Fruit fly (Drosophila melanogaster) whole organism, pupa: ENCODE data around the gene scpr-A.

Experiments used
- CG10348 ChIP-seq: fragments of 200-800 bp; sonication (Bioruptor generic); IDR thresholded peaks from 2 replicates; pipeline ENCODE4 v1.3.6; 2022; ENCODE audit warnings: missing biosample characterization, missing genetic modification characterization
- CG12605 ChIP-seq: fragments of 200-800 bp; sonication (Bioruptor generic); IDR thresholded peaks from 2 replicates; pipeline ENCODE4 v1.3.6; 2022; ENCODE audit warnings: missing biosample characterization, missing genetic modification characterization
- CG13204 ChIP-seq: fragments of 200-800 bp; sonication (Bioruptor generic); optimal IDR thresholded peaks from 2 replicates; lab custom pipeline; 2018; ENCODE audit warnings: missing biosample characterization, mild to moderate bottlenecking, missing genetic modification characterization, moderate library complexity
- CG14655 ChIP-seq: fragments of 200-800 bp; sonication (Bioruptor generic); optimal IDR thresholded peaks from 3 replicates; lab custom pipeline; 2017; ENCODE audit warnings: mild to moderate bottlenecking, missing biosample characterization, missing genetic modification reagents, missing genetic modification characterization
- CG15710 ChIP-seq: fragments of 200-800 bp; sonication (Bioruptor generic); optimal IDR thresholded peaks from 2 replicates; lab custom pipeline; 2018; ENCODE audit warnings: missing biosample characterization, mild to moderate bottlenecking, missing genetic modification characterization, moderate library complexity
- CG17806 ChIP-seq: fragments of 200-800 bp; sonication (Bioruptor generic); optimal IDR thresholded peaks from 2 replicates; lab custom pipeline; 2018; ENCODE audit warnings: missing biosample characterization, mild to moderate bottlenecking, missing genetic modification characterization, moderate library complexity
- CG32121 ChIP-seq: fragments of 200-800 bp; sonication (Bioruptor generic); IDR thresholded peaks from 2 replicates; pipeline ENCODE4 v1.3.6; 2022; ENCODE audit warnings: missing biosample characterization, missing genetic modification characterization
- CG34367 ChIP-seq: fragments of 200-800 bp; sonication (Bioruptor generic); optimal IDR thresholded peaks from 2 replicates; lab custom pipeline; 2018; ENCODE audit warnings: missing biosample characterization, mild to moderate bottlenecking, missing genetic modification characterization
- CG4496 ChIP-seq: fragments of 200-800 bp; sonication (Bioruptor generic); IDR thresholded peaks from 3 replicates; pipeline ENCODE4 v1.3.6; 2022; ENCODE audit warnings: missing biosample characterization, missing genetic modification characterization
- CG8159 ChIP-seq: fragments of 200-800 bp; sonication (Bioruptor generic); optimal IDR thresholded peaks from 3 replicates; lab custom pipeline; 2018; ENCODE audit warnings: missing biosample characterization, mild to moderate bottlenecking, missing genetic modification characterization, moderate library complexity
- CG8301 ChIP-seq: fragments of 200-800 bp; sonication (Bioruptor generic); optimal IDR thresholded peaks from 2 replicates; lab custom pipeline; 2018; ENCODE audit warnings: missing biosample characterization, mild to moderate bottlenecking, missing genetic modification characterization
- CG9948 ChIP-seq: fragments of 200-800 bp; sonication (Bioruptor generic); optimal IDR thresholded peaks from 2 replicates; lab custom pipeline; 2018; ENCODE audit warnings: missing biosample characterization, mild to moderate bottlenecking, missing genetic modification characterization, moderate library complexity
- D1 ChIP-seq: fragments of 200-800 bp; sonication (Bioruptor generic); optimal IDR thresholded peaks from 2 replicates; lab custom pipeline; 2018; ENCODE audit warnings: missing biosample characterization, mild to moderate bottlenecking, missing genetic modification characterization, moderate library complexity
- EcR ChIP-seq: fragments of 200-800 bp; sonication (Bioruptor generic); optimal IDR thresholded peaks from 3 replicates; lab custom pipeline; 2019; ENCODE audit warnings: missing biosample characterization, missing genetic modification characterization, mild to moderate bottlenecking, moderate library complexity, missing genetic modification reagents
- Ets98B ChIP-seq: fragments of 200-800 bp; sonication (Bioruptor generic); IDR thresholded peaks from 2 replicates; pipeline ENCODE4 v1.3.6; 2022; ENCODE audit warnings: missing biosample characterization, missing genetic modification characterization
- Pif1A ChIP-seq: fragments of 200-800 bp; sonication (Bioruptor generic); optimal IDR thresholded peaks from 3 replicates; lab custom pipeline; 2016; ENCODE audit warnings: missing biosample characterization, missing genetic modification characterization
- Pif1B ChIP-seq: fragments of 200-800 bp; sonication (Bioruptor generic); optimal IDR thresholded peaks from 3 replicates; lab custom pipeline; 2016; ENCODE audit warnings: missing biosample characterization, missing genetic modification characterization
- Snoo ChIP-seq: fragments of 200-800 bp; sonication (Bioruptor generic); optimal IDR thresholded peaks from 3 replicates; lab custom pipeline; 2017; ENCODE audit warnings: missing biosample characterization, mild to moderate bottlenecking, missing genetic modification characterization, inconsistent platforms
- fd96Ca ChIP-seq: fragments of 200-800 bp; sonication (Bioruptor generic); IDR thresholded peaks from 3 replicates; pipeline ENCODE4 v1.3.6; 2022; ENCODE audit warnings: missing biosample characterization, missing genetic modification characterization
- gl ChIP-seq: fragments of 200-800 bp; sonication (Bioruptor generic); optimal IDR thresholded peaks from 2 replicates; lab custom pipeline; 2018; ENCODE audit warnings: missing biosample characterization, mild to moderate bottlenecking, missing genetic modification characterization
- rn ChIP-seq: fragments of 200-800 bp; sonication (Bioruptor generic); IDR thresholded peaks from 2 replicates; pipeline ENCODE4 v1.3.6; 2022; ENCODE audit warnings: missing biosample characterization, missing genetic modification characterization

Gene scpr-A

dm6 chr3R:11231705-11232261, 9.2 kb upstream of the scpr-A start, which contains the start of the genes CG17187 and Dph3:
TSS of gene CG17187 (minus strand) at chr3R:11231879.
TSS of gene Dph3 (plus strand) at chr3R:11231912.
- TF ChIP-seq CG15710 (tag; lab: Kevin White, UChicago) (no peak), fd96Ca (GFP tag; lab: Robert Waterston, UW) (no peak), Pif1A (GFP tag; lab: Kevin White, UChicago) (no peak), CG12605 (GFP tag; lab: Robert Waterston, UW) (no peak), Snoo (tag; lab: Kevin White, UChicago) (no peak), Pif1B (GFP tag; lab: Kevin White, UChicago) (no peak), CG10348 (GFP tag; lab: Robert Waterston, UW) (no peak), Ets98B (GFP tag; lab: Robert Waterston, UW) (no peak), CG4496 (GFP tag; lab: Robert Waterston, UW) (no peak)
- TF ChIP-seq, all 21 proteins: peak for 0

DNA sequence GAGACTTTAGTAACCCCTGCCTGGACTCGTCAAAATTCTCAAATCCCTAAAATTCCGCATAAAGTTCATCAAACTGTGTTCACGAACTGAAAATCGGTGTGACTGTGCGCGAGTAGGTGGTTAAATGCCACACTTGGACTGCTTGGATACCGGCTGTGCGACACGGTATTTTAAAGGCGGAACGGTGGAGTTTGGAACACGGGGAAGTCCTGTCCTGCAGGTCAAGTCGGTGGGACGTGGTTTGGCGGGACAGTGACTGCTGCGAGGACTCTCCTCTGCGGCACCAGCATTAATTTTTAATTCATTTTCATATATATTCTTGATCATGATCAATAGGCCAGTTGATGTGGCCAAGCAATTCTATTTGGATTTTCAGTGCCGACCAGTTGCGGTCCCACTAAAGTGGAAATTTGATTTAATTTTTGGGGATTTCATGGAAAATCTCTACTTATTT, 6.0 kb upstream of the scpr-A start, which contains the start of the genes Arfip and CG17721:
TSS of gene Arfip (minus strand) at position 96 of the 454 bp plus-strand sequence.
TSS of gene CG17721 (plus strand) at position 223 of the 454 bp plus-strand sequence.
- TF ChIP-seq CG14655 (GFP tag; lab: Kevin White, UChicago) (no peak), EcR (GFP tag; lab: Kevin White, UChicago) (peak; percentile 88), CG8301 (no peak), gl (tag; lab: Kevin White, UChicago) (no peak), CG32121 (GFP tag; lab: Robert Waterston, UW) (no peak), CG15710 (tag; lab: Kevin White, UChicago) (no peak), CG12605 (GFP tag; lab: Robert Waterston, UW) (no peak), D1 (tag; lab: Kevin White, UChicago) (no peak)

DNA sequence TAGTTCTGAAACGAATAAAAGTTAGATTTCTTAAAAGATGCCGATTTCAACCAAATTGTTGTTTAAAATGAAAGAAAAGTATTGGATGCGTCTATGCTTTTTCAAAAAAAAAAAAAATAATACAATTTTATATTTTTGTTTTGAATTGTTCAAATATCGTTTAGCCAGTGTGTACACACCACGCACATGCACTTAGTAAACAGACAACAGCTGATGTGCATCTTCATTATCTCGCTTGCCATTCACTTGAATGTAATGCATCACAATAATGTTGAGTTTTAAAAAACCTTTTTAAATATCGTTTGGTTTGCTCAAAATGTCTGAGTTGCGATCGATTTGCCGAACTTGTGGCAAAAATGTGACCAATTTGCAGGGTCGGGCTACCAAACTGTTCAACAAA, 4.9 kb upstream of the scpr-A start, which contains the start of gene CG31441:
TSS of gene CG31441 (plus strand) at position 246 of the 400 bp plus-strand sequence.
- no peak for TF ChIP-seq CG17806 (tag; lab: Kevin White, UChicago)
- no peak for TF ChIP-seq CG34367 (tag; lab: Kevin White, UChicago)

dm6 chr3R:11237598-11237997, 3.4 kb upstream of the scpr-A start, which contains the start of gene CG31388:
TSS of gene CG31388 (plus strand) at chr3R:11237815.
- TF ChIP-seq CG8159 (tag; lab: Kevin White, UChicago) (no peak), CG14655 (GFP tag; lab: Kevin White, UChicago) (no peak), CG10348 (GFP tag; lab: Robert Waterston, UW) (no peak), CG9948 (no peak), Ets98B (GFP tag; lab: Robert Waterston, UW) (no peak), CG34367 (tag; lab: Kevin White, UChicago) (no peak), fd96Ca (GFP tag; lab: Robert Waterston, UW) (no peak)

dm6 chr3R:11243057-11243740, 2.2 kb downstream of the scpr-A start:
- TF ChIP-seq CG13204 (GFP tag; lab: Kevin White, UChicago) = no peak
- peak; percentile 17 for TF ChIP-seq EcR (GFP tag; lab: Kevin White, UChicago)

dm6 chr3R:11243951-11244660, 3.1 kb downstream of the scpr-A start, which contains the start of the genes CG17734 and CG5214:
TSS of gene CG17734 (minus strand) at chr3R:11243999.
TSS of gene CG5214 (plus strand) at chr3R:11244302.
- no peak for TF ChIP-seq CG12605 (GFP tag; lab: Robert Waterston, UW)
- TF ChIP-seq CG13204 (GFP tag; lab: Kevin White, UChicago) = no peak
- TF ChIP-seq rn (GFP tag; lab: Robert Waterston, UW) = no peak
- no peak for TF ChIP-seq gl (tag; lab: Kevin White, UChicago)
- no peak for TF ChIP-seq Pif1B (GFP tag; lab: Kevin White, UChicago)
- no peak for TF ChIP-seq CG10348 (GFP tag; lab: Robert Waterston, UW)

DNA sequence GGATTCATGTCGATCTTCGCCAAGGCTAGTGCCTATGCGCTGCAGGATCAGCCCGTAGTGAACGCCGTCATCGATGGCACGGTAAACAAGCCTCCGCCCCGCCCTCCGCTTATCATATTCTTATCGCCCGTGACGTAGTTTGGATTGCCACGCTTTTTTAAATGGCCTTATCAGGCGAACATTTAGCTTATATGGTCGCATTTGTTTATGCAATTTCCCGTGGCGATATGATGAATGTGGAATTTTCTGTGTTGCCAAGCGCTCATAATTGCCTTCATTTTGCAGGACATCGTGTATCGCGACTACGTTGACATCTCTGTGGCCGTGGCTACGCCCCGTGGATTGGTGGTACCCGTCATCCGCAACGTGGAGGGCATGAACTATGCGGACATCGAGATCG, 4.8 kb downstream of the scpr-A start:
- TF ChIP-seq gl (tag; lab: Kevin White, UChicago) (no peak), EcR (GFP tag; lab: Kevin White, UChicago) (no peak), CG4496 (GFP tag; lab: Robert Waterston, UW) (no peak), CG15710 (tag; lab: Kevin White, UChicago) (no peak), CG32121 (GFP tag; lab: Robert Waterston, UW) (no peak)
